Fruit fly (Drosophila melanogaster) whole organism, embryonic: ENCODE results near the gene CG1024.
A peak's percentile ranks its signal among the peaks of the same experiment; 100 is the strongest.

ENCODE experiments used
- ATbp ChIP-seq: fragments of 200-800 bp; sonication (Bioruptor generic); optimal IDR thresholded peaks from 2 replicates; lab custom pipeline; 2017; ENCODE audit warnings: missing biosample characterization, mild to moderate bottlenecking, missing genetic modification characterization, missing genetic modification reagents
- Ada2b ChIP-seq: fragments of 200-800 bp; sonication (Bioruptor generic); IDR thresholded peaks from 2 replicates; pipeline ENCODE4 v1.3.6; 2022; ENCODE audit warnings: missing biosample characterization, missing genetic modification characterization
- Asciz ChIP-seq: fragments of 200-800 bp; sonication (Bioruptor generic); optimal IDR thresholded peaks from 2 replicates; lab custom pipeline; 2017; ENCODE audit warnings: missing biosample characterization, mild to moderate bottlenecking, missing genetic modification characterization, missing genetic modification reagents
- Awh ChIP-seq: fragments of 200-800 bp; sonication (Bioruptor generic); IDR thresholded peaks from 2 replicates; pipeline ENCODE4, ENCODE4 v1.3.6; 2022; ENCODE audit warnings: missing biosample characterization, missing genetic modification characterization
- Bteb2 ChIP-seq: fragments of 200-800 bp; sonication (Bioruptor generic); optimal IDR thresholded peaks from 2 replicates; lab custom pipeline; 2016; ENCODE audit warnings: missing biosample characterization, missing genetic modification characterization
- CG10565 ChIP-seq: fragments of 200-800 bp; sonication (Bioruptor generic); optimal IDR thresholded peaks from 3 replicates; lab custom pipeline; 2016; ENCODE audit warnings: missing biosample characterization, mild to moderate bottlenecking, missing genetic modification characterization
- CG12299 ChIP-seq: fragments of 200-800 bp; sonication (Bioruptor generic); optimal IDR thresholded peaks from 2 replicates; lab custom pipeline; 2018; ENCODE audit warnings: missing biosample characterization, mild to moderate bottlenecking, missing genetic modification characterization
- CG13775 ChIP-seq: fragments of 200-800 bp; sonication (Bioruptor generic); optimal IDR thresholded peaks from 3 replicates; lab custom pipeline; 2017; ENCODE audit warnings: missing biosample characterization, mild to moderate bottlenecking, missing genetic modification characterization
- CG1603 ChIP-seq: fragments of 200-800 bp; sonication (Bioruptor generic); optimal IDR thresholded peaks from 2 replicates; lab custom pipeline; 2019; ENCODE audit warnings: missing biosample characterization, mild to moderate bottlenecking, missing genetic modification characterization, moderate library complexity
- CG16813 ChIP-seq: fragments of 200-800 bp; sonication (Bioruptor generic); IDR thresholded peaks from 3 replicates; pipeline ENCODE4 v1.3.6; 2022; ENCODE audit warnings: missing biosample characterization, missing genetic modification characterization; ENCODE audit not compliant: partially characterized antibody
- CG17186 ChIP-seq: fragments of 200-800 bp; sonication (Bioruptor generic); optimal IDR thresholded peaks from 3 replicates; lab custom pipeline; 2017; ENCODE audit warnings: missing biosample characterization, missing genetic modification reagents, missing genetic modification characterization
- CG2120 ChIP-seq: fragments of 200-800 bp; sonication (Bioruptor generic); optimal IDR thresholded peaks from 3 replicates; lab custom pipeline; 2016; ENCODE audit warnings: missing biosample characterization, missing genetic modification characterization
- CG2199 ChIP-seq: fragments of 200-800 bp; sonication (Bioruptor generic); IDR thresholded peaks from 3 replicates; pipeline ENCODE4 v1.3.6; 2022; ENCODE audit warnings: missing biosample characterization, missing genetic modification characterization
- CG2712 ChIP-seq: fragments of 200-800 bp; optimal IDR thresholded peaks from 3 replicates; lab custom pipeline; 2019; ENCODE audit warnings: missing biosample characterization, mild to moderate bottlenecking, missing genetic modification characterization, moderate library complexity
- CG3065 ChIP-seq: fragments of 200-800 bp; sonication (Bioruptor generic); optimal IDR thresholded peaks from 2 replicates; lab custom pipeline; 2016; ENCODE audit warnings: missing biosample characterization, missing genetic modification characterization
- CG4617 ChIP-seq: fragments of 200-800 bp; sonication (Bioruptor generic); optimal IDR thresholded peaks from 3 replicates; lab custom pipeline; 2016; ENCODE audit warnings: missing biosample characterization, missing genetic modification characterization, borderline replicate concordance
- CG4854 ChIP-seq: fragments of 200-800 bp; sonication (Bioruptor generic); optimal IDR thresholded peaks from 2 replicates; lab custom pipeline; 2016; ENCODE audit warnings: missing biosample characterization, missing genetic modification characterization, inconsistent platforms
- CG6854 ChIP-seq: fragments of 200-800 bp; sonication (Bioruptor generic); optimal IDR thresholded peaks from 3 replicates; lab custom pipeline; 2017; ENCODE audit warnings: missing biosample characterization, mild to moderate bottlenecking, missing genetic modification characterization
- CG7928 ChIP-seq: fragments of 200-800 bp; sonication (Bioruptor generic); optimal IDR thresholded peaks from 2 replicates; lab custom pipeline; 2017; ENCODE audit warnings: missing biosample characterization, mild to moderate bottlenecking, missing genetic modification characterization
- CG8478 ChIP-seq: fragments of >200 bp; optimal IDR thresholded peaks from 2 replicates; lab custom pipeline; 2018
- CG9876 ChIP-seq: fragments of 200-800 bp; sonication (Bioruptor generic); optimal IDR thresholded peaks from 2 replicates; lab custom pipeline; 2016; ENCODE audit warnings: missing biosample characterization, missing genetic modification characterization
- Chrac-16 ChIP-seq: fragments of 200-800 bp; sonication (Bioruptor generic); optimal IDR thresholded peaks from 3 replicates; lab custom pipeline; 2016; ENCODE audit warnings: missing biosample characterization, missing genetic modification characterization
- Fer1 ChIP-seq: fragments of 200-800 bp; sonication (Bioruptor generic); optimal IDR thresholded peaks from 2 replicates; lab custom pipeline; 2017; ENCODE audit warnings: missing biosample characterization, mild to moderate bottlenecking, missing genetic modification characterization
- Hand ChIP-seq: fragments of 200-800 bp; sonication (Bioruptor generic); optimal IDR thresholded peaks from 2 replicates; lab custom pipeline; 2017; ENCODE audit warnings: mild to moderate bottlenecking, missing biosample characterization, missing genetic modification reagents, missing genetic modification characterization
- Kr ChIP-seq: fragments of 200-800 bp; sonication (Bioruptor generic); optimal IDR thresholded peaks from 2 replicates; lab custom pipeline; 2017; ENCODE audit warnings: missing biosample characterization, mild to moderate bottlenecking, missing genetic modification characterization
- MESR4 ChIP-seq: fragments of 200-800 bp; sonication (Bioruptor generic); optimal IDR thresholded peaks from 2 replicates; lab custom pipeline; 2018; ENCODE audit warnings: missing biosample characterization, mild to moderate bottlenecking, missing genetic modification characterization, moderate library complexity
- Mrtf ChIP-seq: fragments of 200-800 bp; sonication (Bioruptor generic); IDR thresholded peaks from 3 replicates; pipeline ENCODE4 v1.3.6; 2022; ENCODE audit warnings: missing biosample characterization, missing genetic modification characterization
- Myb ChIP-seq: fragments of 200-800 bp; sonication (Bioruptor generic); optimal IDR thresholded peaks from 2 replicates; lab custom pipeline; 2016; ENCODE audit warnings: missing biosample characterization, missing genetic modification characterization
- NC2α ChIP-seq: fragments of 200-800 bp; sonication (Bioruptor generic); optimal IDR thresholded peaks from 2 replicates; lab custom pipeline; 2016; ENCODE audit warnings: missing biosample characterization, missing genetic modification characterization
- Nf-YA ChIP-seq: fragments of 200-800 bp; sonication (Bioruptor generic); IDR thresholded peaks from 2 replicates; pipeline ENCODE4 v1.3.6; 2022; ENCODE audit warnings: missing biosample characterization, missing genetic modification characterization
- Optix ChIP-seq: fragments of 200-800 bp; sonication (Bioruptor generic); IDR thresholded peaks from 3 replicates; pipeline ENCODE4 v1.3.6; 2022; ENCODE audit warnings: missing biosample characterization, missing genetic modification characterization
- Ravus ChIP-seq: fragments of 200-800 bp; sonication (Bioruptor generic); IDR thresholded peaks from 2 replicates; pipeline ENCODE4 v1.3.6; 2022; ENCODE audit warnings: missing biosample characterization, missing genetic modification characterization
- Side ChIP-seq: fragments of 200-800 bp; sonication (Bioruptor generic); optimal IDR thresholded peaks from 2 replicates; lab custom pipeline; 2016; ENCODE audit warnings: missing biosample characterization, missing genetic modification characterization
- Sox102F ChIP-seq: fragments of 200-800 bp; sonication (Bioruptor generic); optimal IDR thresholded peaks from 2 replicates; lab custom pipeline; 2018; ENCODE audit warnings: missing biosample characterization, mild to moderate bottlenecking, missing genetic modification characterization, moderate library complexity
- dpn ChIP-seq, 2 experiments: fragments of 200-800 bp; sonication (Bioruptor generic); optimal IDR thresholded peaks; 3 replicates each; lab custom pipeline; 2016; ENCODE audit warnings: missing biosample characterization in 2 of 2, missing genetic modification characterization in 2 of 2
- esg ChIP-seq: fragments of 200-800 bp; sonication (Bioruptor generic); conservative IDR thresholded peaks from 2 replicates; pipeline ENCODE4 v1.3.6; 2022; ENCODE audit warnings: missing biosample characterization, missing genetic modification characterization
- eve ChIP-seq, 2 experiments: fragments of >200 bp; optimal IDR thresholded peaks; 2 replicates each; lab custom pipeline; 2017; ENCODE audit warnings: missing biosample characterization in 2 of 2, missing genetic modification characterization in 2 of 2
- gsb-n ChIP-seq: fragments of 200-800 bp; sonication (Bioruptor generic); optimal IDR thresholded peaks from 3 replicates; lab custom pipeline; 2018; ENCODE audit warnings: missing biosample characterization, mild to moderate bottlenecking, missing genetic modification characterization
- hth ChIP-seq: fragments of >200 bp; optimal IDR thresholded peaks from 2 replicates; lab custom pipeline; 2017; ENCODE audit warnings: inconsistent platforms
- jigr1 ChIP-seq: fragments of 200-800 bp; sonication (Bioruptor generic); IDR thresholded peaks from 3 replicates; pipeline ENCODE4 v1.3.6; 2022; ENCODE audit warnings: missing biosample characterization, missing genetic modification characterization
- jumu ChIP-seq: fragments of 200-800 bp; sonication (Bioruptor generic); optimal IDR thresholded peaks from 3 replicates; lab custom pipeline; 2016; ENCODE audit warnings: missing biosample characterization, missing genetic modification characterization
- kah ChIP-seq: fragments of 200-800 bp; sonication (Bioruptor generic); optimal IDR thresholded peaks from 2 replicates; lab custom pipeline; 2018; ENCODE audit warnings: missing biosample characterization, mild to moderate bottlenecking, missing genetic modification characterization
- luna ChIP-seq: fragments of 200-800 bp; sonication (Bioruptor generic); optimal IDR thresholded peaks from 2 replicates; lab custom pipeline; 2016; ENCODE audit warnings: missing biosample characterization, missing genetic modification characterization
- maf-S ChIP-seq: fragments of 200-800 bp; sonication (Bioruptor generic); optimal IDR thresholded peaks from 2 replicates; lab custom pipeline; 2016; ENCODE audit warnings: missing biosample characterization, missing genetic modification characterization
- nerfin-1 ChIP-seq: fragments of 200-800 bp; sonication (Bioruptor generic); optimal IDR thresholded peaks from 3 replicates; lab custom pipeline; 2019; ENCODE audit warnings: missing biosample characterization, mild to moderate bottlenecking, missing genetic modification characterization, moderate library complexity
- onecut ChIP-seq: fragments of 200-800 bp; sonication (Bioruptor generic); IDR thresholded peaks from 2 replicates; pipeline ENCODE4 v1.3.6; 2022; ENCODE audit warnings: missing biosample characterization, missing genetic modification characterization
- pita ChIP-seq: fragments of 200-800 bp; sonication (Bioruptor generic); optimal IDR thresholded peaks from 2 replicates; lab custom pipeline; 2017; ENCODE audit warnings: missing biosample characterization, mild to moderate bottlenecking, missing genetic modification characterization
- sc ChIP-seq, 3 experiments: fragments of >200 bp in 2 of 3; fragments of 200-800 bp in 1 of 3; sonication (Bioruptor generic) in 1 of 3; optimal IDR thresholded peaks; 2 replicates in 2 of 3; 3 replicates in 1 of 3; lab custom pipeline; 2017; ENCODE audit warnings: mild to moderate bottlenecking in 1 of 3, missing biosample characterization in 1 of 3, missing genetic modification characterization in 1 of 3, missing genetic modification reagents in 1 of 3
- stwl ChIP-seq: fragments of 200-800 bp; sonication (Bioruptor generic); optimal IDR thresholded peaks from 3 replicates; lab custom pipeline; 2018; ENCODE audit warnings: missing biosample characterization, mild to moderate bottlenecking, missing genetic modification characterization, moderate library complexity
- trh ChIP-seq: fragments of 200-800 bp; sonication (Bioruptor generic); optimal IDR thresholded peaks from 2 replicates; lab custom pipeline; 2016; ENCODE audit warnings: missing biosample characterization, missing genetic modification characterization
- ttk ChIP-seq: fragments of 200-800 bp; sonication (Bioruptor generic); IDR thresholded peaks from 2 replicates; pipeline ENCODE4 v2.1.2; 2022; ENCODE audit warnings: missing biosample characterization, missing genetic modification characterization
- tup ChIP-seq: fragments of 200-800 bp; sonication (Bioruptor generic); optimal IDR thresholded peaks from 2 replicates; lab custom pipeline; 2016; ENCODE audit warnings: missing biosample characterization, mild to moderate bottlenecking, missing genetic modification characterization, moderate library complexity

Gene CG1024

DNA sequence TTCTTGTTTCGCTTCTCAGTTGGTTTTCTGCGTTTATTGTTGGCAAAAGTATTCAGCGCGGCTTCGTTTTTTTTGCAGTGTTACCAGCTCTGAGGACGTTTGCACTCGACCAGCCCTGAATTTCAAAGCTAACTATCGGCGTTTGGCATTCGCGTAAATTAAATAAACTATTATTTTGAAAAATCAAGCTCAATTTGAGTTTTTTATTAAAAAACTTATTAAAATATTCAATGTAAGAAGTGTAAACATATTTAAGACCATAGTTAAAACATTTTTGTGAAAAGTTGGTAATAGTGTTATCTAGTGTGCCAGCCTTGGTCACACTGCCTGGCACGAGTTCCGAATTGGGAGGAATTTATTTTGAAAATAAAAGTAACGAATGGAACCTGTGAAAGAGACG, 34.3 kb downstream of the CG1024 start, which contains the start of the genes SmD2 and CG18048 (continued):
- TF ChIP-seq CG10565: no peak
- no peak for TF ChIP-seq CG2199 (GFP tag; lab: Robert Waterston, UW)
- no peak for TF ChIP-seq luna (GFP tag; lab: Kevin White, UChicago)
- TF ChIP-seq Awh (GFP tag; lab: Robert Waterston, UW): no peak
- TF ChIP-seq CG9876 (GFP tag; lab: Kevin White, UChicago): no peak
- no peak for TF ChIP-seq hth (lab: Kevin White, UChicago)
- peak in 1 of 2 experiments; percentile 7 for TF ChIP-seq dpn (GFP tag; optimal IDR thresholded peaks at IDR 0.05; lab: Kevin White, UChicago)
- TF ChIP-seq Sox102F (GFP tag; lab: Kevin White, UChicago): no peak
- TF ChIP-seq eve (GFP tag; optimal IDR thresholded peaks at IDR 0.05; lab: Kevin White, UChicago): no peak
- TF ChIP-seq CG16813 (GFP tag; lab: Robert Waterston, UW): peak; percentile 84
- TF ChIP-seq NC2α (GFP tag; lab: Kevin White, UChicago): no peak
- peak; percentile 13 for TF ChIP-seq CG1603 (tag; lab: Kevin White, UChicago)
- TF ChIP-seq Hand (GFP tag; lab: Kevin White, UChicago): no peak
- TF ChIP-seq Optix (GFP tag; lab: Robert Waterston, UW): no peak
- TF ChIP-seq CG17186 (GFP tag; lab: Kevin White, UChicago): peak; percentile 67
- no peak for TF ChIP-seq CG12299 (tag; lab: Kevin White, UChicago)
- TF ChIP-seq CG4617: peak; percentile 79
- TF ChIP-seq Nf-YA: no peak
- TF ChIP-seq Bteb2 (GFP tag; lab: Kevin White, UChicago): no peak
- TF ChIP-seq tup (GFP tag; lab: Kevin White, UChicago): no peak
- peak; percentile 68 for TF ChIP-seq nerfin-1
- no peak for TF ChIP-seq pita (GFP tag; lab: Kevin White, UChicago)
- no peak for TF ChIP-seq kah (GFP tag; lab: Kevin White, UChicago)
- peak; percentile 18 for TF ChIP-seq CG4854 (GFP tag; lab: Kevin White, UChicago)
- no peak for TF ChIP-seq CG8478
- TF ChIP-seq Side: no peak
- no peak for TF ChIP-seq MESR4 (GFP tag; lab: Kevin White, UChicago)
- TF ChIP-seq CG2120 (GFP tag; lab: Kevin White, UChicago): peak; percentile 14
- no peak for TF ChIP-seq Kr
- no peak for TF ChIP-seq trh (GFP tag; lab: Kevin White, UChicago)
- no peak for TF ChIP-seq Mrtf (GFP tag; lab: Robert Waterston, UW)
- no peak for TF ChIP-seq Ravus (GFP tag; lab: Robert Waterston, UW)
- peak; percentile 27 for TF ChIP-seq CG13775 (GFP tag; lab: Kevin White, UChicago)
- TF ChIP-seq CG2712 (tag; lab: Kevin White, UChicago): peak; percentile 54
- no peak for TF ChIP-seq Asciz (GFP tag; lab: Kevin White, UChicago)
- no peak for TF ChIP-seq jumu (GFP tag; lab: Kevin White, UChicago)
- no peak for TF ChIP-seq CG6854
- TF ChIP-seq stwl (tag; lab: Kevin White, UChicago): peak; percentile 83
- no peak for TF ChIP-seq sc (optimal IDR thresholded peaks at IDR 0.05; lab: Kevin White, UChicago)
- TF ChIP-seq sc (GFP tag; optimal IDR thresholded peaks at IDR 0.05; lab: Kevin White, UChicago): no peak
- peak; percentile 61 for TF ChIP-seq Myb
- TF ChIP-seq gsb-n: no peak
- TF ChIP-seq CG3065 (GFP tag; lab: Kevin White, UChicago): no peak
- no peak for TF ChIP-seq ttk (GFP tag; lab: Robert Waterston, UW)
- TF ChIP-seq Chrac-16 (GFP tag; lab: Kevin White, UChicago): peak; percentile 5
- TF ChIP-seq ATbp: no peak
- TF ChIP-seq Fer1: peak; percentile 9
- no peak for TF ChIP-seq jigr1
- no peak for TF ChIP-seq esg
- peak; percentile 93 for TF ChIP-seq CG7928 (GFP tag; lab: Kevin White, UChicago)
- no peak for TF ChIP-seq Ada2b
- TF ChIP-seq onecut (GFP tag; lab: Robert Waterston, UW): no peak
- no peak for TF ChIP-seq maf-S (GFP tag; lab: Kevin White, UChicago)
